Worm (Caenorhabditis elegans) whole organism, L2 larva: ENCODE measurements around the gene act-1.
A peak's percentile ranks its signal among the peaks of the same experiment; 100 is the strongest.

Experiments used
- C34F6.9 ChIP-seq: fragments of 150-350 bp; optimal IDR thresholded peaks from 2 replicates; lab custom pipeline; 2014; ENCODE audit warnings: missing biosample characterization, missing genetic modification characterization
- F13H6.1 ChIP-seq: sonication (generic microtip); optimal IDR thresholded peaks from 2 replicates; lab custom pipeline; 2016; ENCODE audit warnings: missing genetic modification characterization, missing compliant biosample characterization
- ZK546.5 ChIP-seq: sonication (generic microtip); optimal IDR thresholded peaks from 2 replicates; lab custom pipeline; 2017; ENCODE audit warnings: missing biosample characterization, missing genetic modification characterization
- ama-1 ChIP-seq: fragments of 150-350 bp; optimal IDR thresholded peaks from 2 replicates; lab custom pipeline; 2018; ENCODE audit warnings: inconsistent platforms
- blmp-1 ChIP-seq: sonication (generic microtip); optimal IDR thresholded peaks from 2 replicates; lab custom pipeline; 2017; ENCODE audit warnings: missing genetic modification characterization, mild to moderate bottlenecking, missing compliant biosample characterization, antibody characterized with exemption, moderate library complexity; ENCODE audit not compliant: insufficient read depth
- ceh-16 ChIP-seq: fragments of 150-350 bp; optimal IDR thresholded peaks from 2 replicates; lab custom pipeline; 2014; ENCODE audit warnings: missing biosample characterization, missing genetic modification characterization
- ceh-82 ChIP-seq: fragments of 150-350 bp; optimal IDR thresholded peaks from 2 replicates; lab custom pipeline; 2014; ENCODE audit warnings: missing biosample characterization, missing genetic modification characterization
- crh-2 ChIP-seq: sonication (generic microtip); optimal IDR thresholded peaks from 2 replicates; lab custom pipeline; 2017; ENCODE audit warnings: missing biosample characterization, missing genetic modification characterization
- elt-3 ChIP-seq: sonication (generic microtip); optimal IDR thresholded peaks from 2 replicates; lab custom pipeline; 2017; ENCODE audit warnings: missing biosample characterization, missing genetic modification characterization
- fos-1 ChIP-seq: fragments of 150-350 bp; optimal IDR thresholded peaks from 2 replicates; lab custom pipeline; 2014; ENCODE audit warnings: missing biosample characterization, missing genetic modification characterization
- gmeb-1 ChIP-seq: fragments of 150-350 bp; optimal IDR thresholded peaks from 2 replicates; lab custom pipeline; 2014; ENCODE audit warnings: missing biosample characterization, missing genetic modification characterization
- lin-13 ChIP-seq: fragments of 150-350 bp; optimal IDR thresholded peaks from 2 replicates; lab custom pipeline; 2014; ENCODE audit warnings: missing biosample characterization, missing genetic modification reagents, missing genetic modification characterization
- lsy-2 ChIP-seq, 2 experiments: fragments of 150-350 bp in 1 of 2; sonication (generic microtip) in 1 of 2; optimal IDR thresholded peaks; 2 replicates each; lab custom pipeline; 2014 to 2017; ENCODE audit warnings: missing biosample characterization in 2 of 2, missing genetic modification characterization in 2 of 2
- mab-5 ChIP-seq: fragments of 150-350 bp; optimal IDR thresholded peaks from 2 replicates; lab custom pipeline; 2014; ENCODE audit warnings: missing biosample characterization, missing genetic modification characterization
- mbf-1 ChIP-seq: sonication (generic microtip); optimal IDR thresholded peaks from 2 replicates; lab custom pipeline; 2017; ENCODE audit warnings: missing biosample characterization, missing genetic modification characterization
- nhr-10 ChIP-seq: sonication (generic microtip); optimal IDR thresholded peaks from 2 replicates; lab custom pipeline; 2017; ENCODE audit warnings: missing biosample characterization, missing genetic modification characterization
- nhr-11 ChIP-seq: fragments of 150-350 bp; optimal IDR thresholded peaks from 2 replicates; lab custom pipeline; 2014; ENCODE audit warnings: missing biosample characterization, missing genetic modification characterization
- nhr-129 ChIP-seq: fragments of 150-350 bp; optimal IDR thresholded peaks from 2 replicates; lab custom pipeline; 2014; ENCODE audit warnings: missing biosample characterization, missing genetic modification characterization
- nhr-23 ChIP-seq: fragments of 150-350 bp; optimal IDR thresholded peaks from 2 replicates; lab custom pipeline; 2014; ENCODE audit warnings: missing biosample characterization, missing genetic modification reagents, missing genetic modification characterization
- nhr-237 ChIP-seq: fragments of 150-350 bp; optimal IDR thresholded peaks from 2 replicates; lab custom pipeline; 2014; ENCODE audit warnings: missing biosample characterization, missing genetic modification characterization
- nhr-25 ChIP-seq: fragments of 150-350 bp; sonication (generic microtip); optimal IDR thresholded peaks from 3 replicates; lab custom pipeline; 2014; ENCODE audit warnings: missing biosample characterization, missing genetic modification characterization
- nhr-6 ChIP-seq: fragments of 150-350 bp; optimal IDR thresholded peaks from 2 replicates; lab custom pipeline; 2014; ENCODE audit warnings: missing biosample characterization, missing genetic modification characterization
- nhr-77 ChIP-seq: fragments of 150-350 bp; optimal IDR thresholded peaks from 2 replicates; lab custom pipeline; 2014; ENCODE audit warnings: missing biosample characterization, missing genetic modification characterization
- peb-1 ChIP-seq: fragments of 150-350 bp; optimal IDR thresholded peaks from 2 replicates; lab custom pipeline; 2014; ENCODE audit warnings: missing biosample characterization, missing genetic modification characterization
- skn-1 ChIP-seq: sonication (generic microtip); optimal IDR thresholded peaks from 2 replicates; lab custom pipeline; 2017; ENCODE audit warnings: missing biosample characterization, missing genetic modification characterization
- sma-3 ChIP-seq: sonication (generic microtip); optimal IDR thresholded peaks from 2 replicates; lab custom pipeline; 2016; ENCODE audit warnings: missing genetic modification reagents, missing genetic modification characterization, missing compliant biosample characterization
- sma-9 ChIP-seq, 2 experiments: fragments of 150-350 bp in 1 of 2; sonication (generic microtip) in 1 of 2; optimal IDR thresholded peaks; 2 replicates each; lab custom pipeline; 2014 to 2016; ENCODE audit warnings: missing genetic modification characterization in 2 of 2, mild to moderate bottlenecking in 1 of 2, missing biosample characterization in 1 of 2, missing compliant biosample characterization in 1 of 2, missing genetic modification reagents in 1 of 2, moderate library complexity in 1 of 2
- snpc-4 ChIP-seq: fragments of 150-350 bp; optimal IDR thresholded peaks from 2 replicates; lab custom pipeline; 2014; ENCODE audit warnings: missing biosample characterization, missing genetic modification characterization
- unc-55 ChIP-seq: fragments of 150-350 bp; sonication (generic microtip); optimal IDR thresholded peaks from 3 replicates; lab custom pipeline; 2014; ENCODE audit warnings: missing biosample characterization, missing genetic modification reagents, missing genetic modification characterization
- unc-62 ChIP-seq: fragments of 150-350 bp; optimal IDR thresholded peaks from 2 replicates; lab custom pipeline; 2014; ENCODE audit warnings: missing biosample characterization, missing genetic modification reagents, missing genetic modification characterization
- ztf-1 ChIP-seq: fragments of 200-800 bp; sonication (Bioruptor generic); conservative IDR thresholded peaks from 2 replicates; pipeline ENCODE4 v1.3.6; 2022; ENCODE audit warnings: missing genetic modification characterization, missing compliant biosample characterization
- ztf-11 ChIP-seq: sonication (generic microtip); optimal IDR thresholded peaks from 2 replicates; lab custom pipeline; 2017; ENCODE audit warnings: missing biosample characterization, missing genetic modification characterization
- ztf-4 ChIP-seq: fragments of 150-350 bp; optimal IDR thresholded peaks from 2 replicates; lab custom pipeline; 2014; ENCODE audit warnings: missing biosample characterization, missing genetic modification characterization

The act-1 gene

ce11 chrV:11087119-11087518 lies 6.3 kb downstream of the act-1 start:
- no peak for TF ChIP-seq C34F6.9 (tag; lab: Kevin White, UChicago)
- TF ChIP-seq ceh-82 (tag; lab: Kevin White, UChicago): no peak
- TF ChIP-seq mbf-1 (tag; lab: Kevin White, UChicago): no peak
- TF ChIP-seq crh-2 (tag; lab: Kevin White, UChicago): no peak
- TF ChIP-seq nhr-6 (tag; lab: Kevin White, UChicago): no peak
- TF ChIP-seq sma-3 (GFP tag; lab: Kevin White, UChicago): peak; percentile 6
- no peak for TF ChIP-seq nhr-23
- TF ChIP-seq nhr-10: no peak
- peak; percentile 2 for TF ChIP-seq gmeb-1 (tag; lab: Kevin White, UChicago)
- TF ChIP-seq fos-1 (tag; lab: Kevin White, UChicago): peak; percentile 4
- no peak for TF ChIP-seq elt-3 (tag; lab: Kevin White, UChicago)
- TF ChIP-seq ama-1: no peak
- peak; percentile 46 for TF ChIP-seq blmp-1 (tag; lab: Kevin White, UChicago)
- no peak for TF ChIP-seq lin-13 (GFP tag; lab: Kevin White, UChicago)
- no peak for TF ChIP-seq nhr-129 (tag; lab: Kevin White, UChicago)
- TF ChIP-seq lsy-2 (tag; optimal IDR thresholded peaks at IDR 0.05; lab: Kevin White, UChicago): no peak
- no peak for TF ChIP-seq unc-62
- no peak for TF ChIP-seq ceh-16 (tag; lab: Kevin White, UChicago)
- TF ChIP-seq ZK546.5 (tag; lab: Kevin White, UChicago): no peak
- no peak for TF ChIP-seq peb-1 (tag; lab: Kevin White, UChicago)
- TF ChIP-seq nhr-77: no peak
- TF ChIP-seq ztf-11 (tag; lab: Kevin White, UChicago): no peak

- TF ChIP-seq F13H6.1 (tag; lab: Kevin White, UChicago) (no peak), nhr-25 (tag; lab: Kevin White, UChicago) (peak; percentile 49)
- TF ChIP-seq, all 48 proteins: peak for 1
Observed at ce11 chrV:11087519-11087998, 6.7 kb downstream of the act-1 start, which contains the start of gene Y42A5A.1. Gene Y42A5A.1 (plus strand): TSS chrV:11087948.

- TF ChIP-seq blmp-1 (tag; lab: Kevin White, UChicago) (peak; percentile 55), nhr-10 (no peak)
- TF ChIP-seq, all 48 proteins: peak for 1
Observed at ce11 chrV:11093163-11094091, 12.6 kb downstream of the act-1 start, which contains the start of gene lact-8. Gene lact-8 (minus strand): TSS chrV:11093607.

ce11 chrV:11094698-11095097 lies 13.8 kb downstream of the act-1 start:
- peak; percentile 84 for TF ChIP-seq nhr-25 (tag; lab: Kevin White, UChicago)
- TF ChIP-seq snpc-4 (tag; lab: Kevin White, UChicago): no peak
- TF ChIP-seq nhr-129 (tag; lab: Kevin White, UChicago): peak; percentile 2
- TF ChIP-seq peb-1 (tag; lab: Kevin White, UChicago): no peak
- peak; percentile 70 for TF ChIP-seq blmp-1 (tag; lab: Kevin White, UChicago)
- TF ChIP-seq sma-9 (GFP tag; optimal IDR thresholded peaks at IDR 0.05; lab: Kevin White, UChicago): peak; percentile 28
- TF ChIP-seq sma-9 (tag; optimal IDR thresholded peaks at IDR 0.05; lab: Kevin White, UChicago): no peak

- no peak for TF ChIP-seq ztf-11 (tag; lab: Kevin White, UChicago)
- no peak for TF ChIP-seq ztf-4
- TF ChIP-seq C34F6.9 (tag; lab: Kevin White, UChicago): no peak
- TF ChIP-seq nhr-237: no peak
- no peak for TF ChIP-seq skn-1 (tag; lab: Kevin White, UChicago)
- TF ChIP-seq ama-1: no peak
- no peak for TF ChIP-seq gmeb-1 (tag; lab: Kevin White, UChicago)
- no peak for TF ChIP-seq ztf-1 (GFP tag; lab: Robert Waterston, UW)
- TF ChIP-seq mab-5 (tag; lab: Kevin White, UChicago): no peak
- TF ChIP-seq F13H6.1 (tag; lab: Kevin White, UChicago): no peak
- no peak for TF ChIP-seq unc-55 (GFP tag; lab: Kevin White, UChicago)
- TF ChIP-seq nhr-10: no peak
- no peak for TF ChIP-seq nhr-23
- TF ChIP-seq nhr-11: no peak
- no peak for TF ChIP-seq ceh-16 (tag; lab: Kevin White, UChicago)
- no peak for TF ChIP-seq ceh-82 (tag; lab: Kevin White, UChicago)
- no peak for TF ChIP-seq peb-1 (tag; lab: Kevin White, UChicago)
Observed at ce11 chrV:11095873-11096272, 15.0 kb downstream of the act-1 start, which contains the start of gene Y42A5A.3. Gene Y42A5A.3 (minus strand): TSS chrV:11095973.
